Worm (Caenorhabditis elegans) whole organism, L2 larva: Measurements from ENCODE around the gene phat-6.

ENCODE experiments used
- C34F6.9 ChIP-seq: fragments of 150-350 bp; optimal IDR thresholded peaks from 2 replicates; lab custom pipeline; 2014; ENCODE audit warnings: missing biosample characterization, missing genetic modification characterization
- F13H6.1 ChIP-seq: sonication (generic microtip); optimal IDR thresholded peaks from 2 replicates; lab custom pipeline; 2016; ENCODE audit warnings: missing genetic modification characterization, missing compliant biosample characterization
- R02D3.7 ChIP-seq: fragments of 150-350 bp; optimal IDR thresholded peaks from 2 replicates; lab custom pipeline; 2014; ENCODE audit warnings: missing biosample characterization, missing genetic modification characterization
- Y55F3AM.14 ChIP-seq: fragments of 200-800 bp; sonication (Bioruptor generic); optimal IDR thresholded peaks from 2 replicates; lab custom pipeline; 2018; ENCODE audit warnings: mild to moderate bottlenecking, missing genetic modification characterization, missing compliant biosample characterization
- ZK546.5 ChIP-seq: sonication (generic microtip); optimal IDR thresholded peaks from 2 replicates; lab custom pipeline; 2017; ENCODE audit warnings: missing biosample characterization, missing genetic modification characterization
- aly-2 ChIP-seq: fragments of 150-350 bp; optimal IDR thresholded peaks from 2 replicates; lab custom pipeline; 2014; ENCODE audit warnings: missing biosample characterization, missing genetic modification characterization
- ama-1 ChIP-seq: fragments of 150-350 bp; optimal IDR thresholded peaks from 2 replicates; lab custom pipeline; 2018; ENCODE audit warnings: inconsistent platforms
- blmp-1 ChIP-seq: sonication (generic microtip); optimal IDR thresholded peaks from 2 replicates; lab custom pipeline; 2017; ENCODE audit warnings: missing genetic modification characterization, mild to moderate bottlenecking, missing compliant biosample characterization, antibody characterized with exemption, moderate library complexity; ENCODE audit not compliant: insufficient read depth
- ceh-82 ChIP-seq: fragments of 150-350 bp; optimal IDR thresholded peaks from 2 replicates; lab custom pipeline; 2014; ENCODE audit warnings: missing biosample characterization, missing genetic modification characterization
- crh-2 ChIP-seq: sonication (generic microtip); optimal IDR thresholded peaks from 2 replicates; lab custom pipeline; 2017; ENCODE audit warnings: missing biosample characterization, missing genetic modification characterization
- dmd-4 ChIP-seq: sonication (generic microtip); optimal IDR thresholded peaks from 2 replicates; lab custom pipeline; 2017; ENCODE audit warnings: missing biosample characterization, missing genetic modification characterization
- egl-27 ChIP-seq: sonication (generic microtip); optimal IDR thresholded peaks from 3 replicates; lab custom pipeline; 2017; ENCODE audit warnings: missing biosample characterization, missing genetic modification reagents, missing genetic modification characterization
- elt-3 ChIP-seq: sonication (generic microtip); optimal IDR thresholded peaks from 2 replicates; lab custom pipeline; 2017; ENCODE audit warnings: missing biosample characterization, missing genetic modification characterization
- fos-1 ChIP-seq: fragments of 150-350 bp; optimal IDR thresholded peaks from 2 replicates; lab custom pipeline; 2014; ENCODE audit warnings: missing biosample characterization, missing genetic modification characterization
- gmeb-1 ChIP-seq: fragments of 150-350 bp; optimal IDR thresholded peaks from 2 replicates; lab custom pipeline; 2014; ENCODE audit warnings: missing biosample characterization, missing genetic modification characterization
- lin-11 ChIP-seq: fragments of 150-350 bp; sonication (generic microtip); optimal IDR thresholded peaks from 2 replicates; lab custom pipeline; 2014; ENCODE audit warnings: missing biosample characterization, missing genetic modification characterization, inconsistent platforms, mixed read lengths
- lin-13 ChIP-seq: fragments of 150-350 bp; optimal IDR thresholded peaks from 2 replicates; lab custom pipeline; 2014; ENCODE audit warnings: missing biosample characterization, missing genetic modification reagents, missing genetic modification characterization
- lin-39 ChIP-seq: fragments of 150-350 bp; optimal IDR thresholded peaks from 2 replicates; lab custom pipeline; 2014; ENCODE audit warnings: missing biosample characterization, missing genetic modification reagents, missing genetic modification characterization
- lsy-2 ChIP-seq, 2 experiments: fragments of 150-350 bp in 1 of 2; sonication (generic microtip) in 1 of 2; optimal IDR thresholded peaks; 2 replicates each; lab custom pipeline; 2014 to 2017; ENCODE audit warnings: missing biosample characterization in 2 of 2, missing genetic modification characterization in 2 of 2
- mab-5 ChIP-seq: fragments of 150-350 bp; optimal IDR thresholded peaks from 2 replicates; lab custom pipeline; 2014; ENCODE audit warnings: missing biosample characterization, missing genetic modification characterization
- mbf-1 ChIP-seq: sonication (generic microtip); optimal IDR thresholded peaks from 2 replicates; lab custom pipeline; 2017; ENCODE audit warnings: missing biosample characterization, missing genetic modification characterization
- mdl-1 ChIP-seq, 2 experiments: fragments of 150-350 bp in 1 of 2; sonication (generic microtip) in 1 of 2; optimal IDR thresholded peaks; 2 replicates each; lab custom pipeline; 2017; ENCODE audit warnings: missing biosample characterization in 2 of 2, missing genetic modification characterization in 2 of 2
- nhr-10 ChIP-seq: sonication (generic microtip); optimal IDR thresholded peaks from 2 replicates; lab custom pipeline; 2017; ENCODE audit warnings: missing biosample characterization, missing genetic modification characterization
- nhr-11 ChIP-seq: fragments of 150-350 bp; optimal IDR thresholded peaks from 2 replicates; lab custom pipeline; 2014; ENCODE audit warnings: missing biosample characterization, missing genetic modification characterization
- nhr-12 ChIP-seq: fragments of 150-350 bp; optimal IDR thresholded peaks from 2 replicates; lab custom pipeline; 2014; ENCODE audit warnings: missing biosample characterization, missing genetic modification characterization
- nhr-129 ChIP-seq: fragments of 150-350 bp; optimal IDR thresholded peaks from 2 replicates; lab custom pipeline; 2014; ENCODE audit warnings: missing biosample characterization, missing genetic modification characterization
- nhr-21 ChIP-seq: fragments of 150-350 bp; optimal IDR thresholded peaks from 2 replicates; lab custom pipeline; 2014; ENCODE audit warnings: missing biosample characterization, missing genetic modification characterization
- nhr-23 ChIP-seq: fragments of 150-350 bp; optimal IDR thresholded peaks from 2 replicates; lab custom pipeline; 2014; ENCODE audit warnings: missing biosample characterization, missing genetic modification reagents, missing genetic modification characterization
- nhr-237 ChIP-seq: fragments of 150-350 bp; optimal IDR thresholded peaks from 2 replicates; lab custom pipeline; 2014; ENCODE audit warnings: missing biosample characterization, missing genetic modification characterization
- nhr-25 ChIP-seq: fragments of 150-350 bp; sonication (generic microtip); optimal IDR thresholded peaks from 3 replicates; lab custom pipeline; 2014; ENCODE audit warnings: missing biosample characterization, missing genetic modification characterization
- nhr-6 ChIP-seq: fragments of 150-350 bp; optimal IDR thresholded peaks from 2 replicates; lab custom pipeline; 2014; ENCODE audit warnings: missing biosample characterization, missing genetic modification characterization
- nhr-77 ChIP-seq: fragments of 150-350 bp; optimal IDR thresholded peaks from 2 replicates; lab custom pipeline; 2014; ENCODE audit warnings: missing biosample characterization, missing genetic modification characterization
- peb-1 ChIP-seq: fragments of 150-350 bp; optimal IDR thresholded peaks from 2 replicates; lab custom pipeline; 2014; ENCODE audit warnings: missing biosample characterization, missing genetic modification characterization
- sem-4 ChIP-seq: fragments of 150-350 bp; optimal IDR thresholded peaks from 2 replicates; lab custom pipeline; 2014; ENCODE audit warnings: missing biosample characterization, missing genetic modification reagents, missing genetic modification characterization
- skn-1 ChIP-seq: sonication (generic microtip); optimal IDR thresholded peaks from 2 replicates; lab custom pipeline; 2017; ENCODE audit warnings: missing biosample characterization, missing genetic modification characterization
- sma-3 ChIP-seq: sonication (generic microtip); optimal IDR thresholded peaks from 2 replicates; lab custom pipeline; 2016; ENCODE audit warnings: missing genetic modification reagents, missing genetic modification characterization, missing compliant biosample characterization
- sma-9 ChIP-seq, 2 experiments: fragments of 150-350 bp in 1 of 2; sonication (generic microtip) in 1 of 2; optimal IDR thresholded peaks; 2 replicates each; lab custom pipeline; 2014 to 2016; ENCODE audit warnings: missing genetic modification characterization in 2 of 2, mild to moderate bottlenecking in 1 of 2, missing biosample characterization in 1 of 2, missing compliant biosample characterization in 1 of 2, missing genetic modification reagents in 1 of 2, moderate library complexity in 1 of 2
- unc-39 ChIP-seq: fragments of 150-350 bp; optimal IDR thresholded peaks from 2 replicates; lab custom pipeline; 2014; ENCODE audit warnings: missing biosample characterization, missing genetic modification characterization
- zag-1 ChIP-seq: fragments of 150-350 bp; optimal IDR thresholded peaks from 2 replicates; lab custom pipeline; 2014; ENCODE audit warnings: missing biosample characterization, missing genetic modification characterization
- ztf-1 ChIP-seq: fragments of 200-800 bp; sonication (Bioruptor generic); conservative IDR thresholded peaks from 2 replicates; pipeline ENCODE4 v1.3.6; 2022; ENCODE audit warnings: missing genetic modification characterization, missing compliant biosample characterization
- ztf-11 ChIP-seq: sonication (generic microtip); optimal IDR thresholded peaks from 2 replicates; lab custom pipeline; 2017; ENCODE audit warnings: missing biosample characterization, missing genetic modification characterization
- ztf-4 ChIP-seq: fragments of 150-350 bp; optimal IDR thresholded peaks from 2 replicates; lab custom pipeline; 2014; ENCODE audit warnings: missing biosample characterization, missing genetic modification characterization

phat-6 gene

ce11 chrX:15194283-15194682, at the start of gene phat-6:
phat-6 (minus strand) TSS chrX:15194383.
- TF ChIP-seq zag-1 (tag; lab: Kevin White, UChicago) (no peak), nhr-11 (no peak), sma-9 (GFP tag; optimal IDR thresholded peaks at IDR 0.05; lab: Kevin White, UChicago) (peak; percentile 22), sma-9 (tag; optimal IDR thresholded peaks at IDR 0.05; lab: Kevin White, UChicago) (no peak)

ce11 chrX:15242726-15243125, 48.5 kb upstream of the phat-6 start:
- TF ChIP-seq nhr-237 (tag; lab: Kevin White, UChicago): no peak
- TF ChIP-seq ztf-11 (tag; lab: Kevin White, UChicago): no peak
- no peak for TF ChIP-seq gmeb-1 (tag; lab: Kevin White, UChicago)
- TF ChIP-seq nhr-77 (tag; lab: Kevin White, UChicago): no peak
- TF ChIP-seq crh-2 (tag; lab: Kevin White, UChicago): no peak
- TF ChIP-seq egl-27 (tag; lab: Kevin White, UChicago): no peak
- no peak for TF ChIP-seq fos-1 (tag; lab: Kevin White, UChicago)
- no peak for TF ChIP-seq nhr-11
- no peak for TF ChIP-seq nhr-129 (tag; lab: Kevin White, UChicago)
- TF ChIP-seq nhr-12: no peak
- no peak for TF ChIP-seq lin-13
- no peak for TF ChIP-seq nhr-10 (tag; lab: Kevin White, UChicago)
- TF ChIP-seq sem-4 (tag; lab: Kevin White, UChicago): no peak
- no peak for TF ChIP-seq elt-3
- TF ChIP-seq lin-39 (tag; lab: Kevin White, UChicago): no peak
- TF ChIP-seq blmp-1 (tag; lab: Kevin White, UChicago): no peak

DNA sequence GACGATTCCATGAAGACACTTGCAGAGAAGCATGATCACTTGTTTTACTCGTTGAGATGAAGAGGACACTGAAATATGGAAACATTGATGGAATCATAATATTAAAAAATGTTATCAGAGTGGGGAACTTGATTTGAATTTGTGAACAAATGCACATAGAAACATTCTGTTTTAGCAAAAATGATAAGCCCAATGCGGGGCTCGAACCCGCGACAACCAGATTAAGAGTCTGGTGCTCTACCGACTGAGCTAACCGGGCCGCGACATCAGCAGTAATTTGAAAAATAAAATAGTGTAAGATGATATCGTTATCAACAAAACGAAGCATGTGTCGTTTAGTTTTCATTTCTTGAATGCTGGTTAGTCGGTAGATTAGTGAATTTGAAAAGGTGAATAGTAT, 47.0 kb upstream of the phat-6 start:
- TF ChIP-seq crh-2 (tag; lab: Kevin White, UChicago) (no peak), nhr-23 (tag; lab: Kevin White, UChicago) (no peak), ama-1 (no peak), ztf-1 (GFP tag; lab: Robert Waterston, UW) (no peak), lin-39 (tag; lab: Kevin White, UChicago) (no peak), ztf-4 (tag; lab: Kevin White, UChicago) (no peak), nhr-77 (tag; lab: Kevin White, UChicago) (no peak), mab-5 (tag; lab: Kevin White, UChicago) (no peak), nhr-11 (no peak), mdl-1 (tag; optimal IDR thresholded peaks at IDR 0.05; lab: Kevin White, UChicago) (no peak), lin-13 (no peak), unc-39 (tag; lab: Kevin White, UChicago) (no peak), nhr-129 (tag; lab: Kevin White, UChicago) (no peak), gmeb-1 (tag; lab: Kevin White, UChicago) (no peak), dmd-4 (tag; lab: Kevin White, UChicago) (no peak), ceh-82 (no peak), F13H6.1 (tag; lab: Kevin White, UChicago) (no peak), lsy-2 (tag; optimal IDR thresholded peaks at IDR 0.05; lab: Kevin White, UChicago) (no peak), peb-1 (tag; lab: Kevin White, UChicago) (no peak)
- TF ChIP-seq, all 48 proteins: peak for 0

- no peak for TF ChIP-seq nhr-6 (tag; lab: Kevin White, UChicago)
- no peak for TF ChIP-seq lin-11 (tag; lab: Kevin White, UChicago)
- TF ChIP-seq mdl-1 (tag; optimal IDR thresholded peaks at IDR 0.05; lab: Kevin White, UChicago): no peak
- TF ChIP-seq F13H6.1 (tag; lab: Kevin White, UChicago): no peak
- TF ChIP-seq Y55F3AM.14: no peak
- no peak for TF ChIP-seq nhr-11
- TF ChIP-seq nhr-12: no peak
- TF ChIP-seq sma-3: peak; percentile 35
- no peak for TF ChIP-seq ztf-11 (tag; lab: Kevin White, UChicago)
- no peak for TF ChIP-seq lsy-2 (tag; optimal IDR thresholded peaks at IDR 0.05; lab: Kevin White, UChicago)
- no peak for TF ChIP-seq R02D3.7
- no peak for TF ChIP-seq mab-5 (tag; lab: Kevin White, UChicago)
- TF ChIP-seq nhr-237 (tag; lab: Kevin White, UChicago): no peak
- peak; percentile 15 for TF ChIP-seq fos-1 (tag; lab: Kevin White, UChicago)
- no peak for TF ChIP-seq ztf-4 (tag; lab: Kevin White, UChicago)
- TF ChIP-seq nhr-21 (tag; lab: Kevin White, UChicago): peak; percentile 43
- no peak for TF ChIP-seq C34F6.9 (tag; lab: Kevin White, UChicago)
- no peak for TF ChIP-seq ZK546.5
- TF ChIP-seq nhr-25 (tag; lab: Kevin White, UChicago): no peak
- no peak for TF ChIP-seq egl-27 (tag; lab: Kevin White, UChicago)
- no peak for TF ChIP-seq lin-39 (tag; lab: Kevin White, UChicago)
- TF ChIP-seq sem-4 (tag; lab: Kevin White, UChicago): no peak
- no peak for TF ChIP-seq aly-2
- no peak for TF ChIP-seq nhr-10 (tag; lab: Kevin White, UChicago)
- no peak for TF ChIP-seq skn-1 (tag; lab: Kevin White, UChicago)
- TF ChIP-seq lin-13: no peak
- TF ChIP-seq zag-1 (tag; lab: Kevin White, UChicago): no peak
- TF ChIP-seq crh-2 (tag; lab: Kevin White, UChicago): no peak
- no peak for TF ChIP-seq dmd-4 (tag; lab: Kevin White, UChicago)
- TF ChIP-seq sma-9 (GFP tag; optimal IDR thresholded peaks at IDR 0.05; lab: Kevin White, UChicago): no peak
- no peak for TF ChIP-seq sma-9 (tag; optimal IDR thresholded peaks at IDR 0.05; lab: Kevin White, UChicago)
- no peak for TF ChIP-seq mbf-1 (tag; lab: Kevin White, UChicago)
- no peak for TF ChIP-seq ceh-82
- no peak for TF ChIP-seq unc-39 (tag; lab: Kevin White, UChicago)
- peak; percentile 20 for TF ChIP-seq nhr-129 (tag; lab: Kevin White, UChicago)
Observed at ce11 chrX:15236036-15236435, 41.9 kb upstream of the phat-6 start.
